Fruit fly (Drosophila melanogaster): ENCODE data around the gene awd.

dm6 chr3R:31747429-31748048, 1.7 kb upstream of the awd start, which contains the start of the genes nero and CG1910:
- no peak for TF ChIP-seq Ets98B (GFP tag; IDR thresholded peaks at IDR 0.05)
- TF ChIP-seq CG10348 (GFP tag; IDR thresholded peaks at IDR 0.05), result no peak
- TF ChIP-seq Snoo (tag; optimal IDR thresholded peaks at IDR 0.05), result no peak
- no peak for TF ChIP-seq CG8301 (tag; optimal IDR thresholded peaks at IDR 0.05)
- TF ChIP-seq CG13204 (GFP tag; optimal IDR thresholded peaks at IDR 0.05), result no peak
- TF ChIP-seq gl (tag; optimal IDR thresholded peaks at IDR 0.05), result no peak
- no peak for TF ChIP-seq CG34367 (tag; optimal IDR thresholded peaks at IDR 0.05)

Data from whole organism, pupa.